Worm (Caenorhabditis elegans) whole organism, L2 larva: ENCODE measurements around the gene srbc-75.

Source experiments
- ama-1 ChIP-seq: fragments of 150-350 bp; optimal IDR thresholded peaks from 2 replicates; lab custom pipeline; 2018; ENCODE audit warnings: inconsistent platforms
- blmp-1 ChIP-seq: sonication (generic microtip); optimal IDR thresholded peaks from 2 replicates; lab custom pipeline; 2017; ENCODE audit warnings: missing genetic modification characterization, mild to moderate bottlenecking, missing compliant biosample characterization, antibody characterized with exemption, moderate library complexity; ENCODE audit not compliant: insufficient read depth
- ceh-82 ChIP-seq: fragments of 150-350 bp; optimal IDR thresholded peaks from 2 replicates; lab custom pipeline; 2014; ENCODE audit warnings: missing biosample characterization, missing genetic modification characterization
- egl-27 ChIP-seq: sonication (generic microtip); optimal IDR thresholded peaks from 3 replicates; lab custom pipeline; 2017; ENCODE audit warnings: missing biosample characterization, missing genetic modification reagents, missing genetic modification characterization
- elt-1 ChIP-seq: fragments of 150-350 bp; optimal IDR thresholded peaks from 2 replicates; lab custom pipeline; 2014; ENCODE audit warnings: missing biosample characterization, missing genetic modification characterization
- lin-11 ChIP-seq: fragments of 150-350 bp; sonication (generic microtip); optimal IDR thresholded peaks from 2 replicates; lab custom pipeline; 2014; ENCODE audit warnings: missing biosample characterization, missing genetic modification characterization, inconsistent platforms, mixed read lengths
- nhr-10 ChIP-seq: sonication (generic microtip); optimal IDR thresholded peaks from 2 replicates; lab custom pipeline; 2017; ENCODE audit warnings: missing biosample characterization, missing genetic modification characterization
- unc-39 ChIP-seq: fragments of 150-350 bp; optimal IDR thresholded peaks from 2 replicates; lab custom pipeline; 2014; ENCODE audit warnings: missing biosample characterization, missing genetic modification characterization
- zag-1 ChIP-seq: fragments of 150-350 bp; optimal IDR thresholded peaks from 2 replicates; lab custom pipeline; 2014; ENCODE audit warnings: missing biosample characterization, missing genetic modification characterization
- ztf-11 ChIP-seq: sonication (generic microtip); optimal IDR thresholded peaks from 2 replicates; lab custom pipeline; 2017; ENCODE audit warnings: missing biosample characterization, missing genetic modification characterization

DNA sequence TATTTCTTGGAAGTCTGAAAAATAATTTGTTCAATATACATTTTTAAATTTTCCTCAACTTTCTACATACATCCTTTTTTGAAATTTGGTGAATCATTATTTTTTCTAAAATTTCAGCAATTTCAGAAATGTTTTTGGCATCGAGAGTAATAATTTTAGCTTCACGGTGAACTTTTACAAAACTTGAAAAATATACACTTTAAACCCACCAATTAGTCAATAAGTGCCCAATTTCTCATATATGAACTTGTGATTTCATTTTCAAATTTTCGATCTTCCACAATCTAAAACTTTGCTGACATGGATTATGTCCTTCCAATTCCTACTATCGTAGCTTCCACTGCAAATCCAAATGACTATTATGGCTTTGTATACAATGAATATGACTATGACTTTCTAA is 30.0 kb upstream of the srbc-75 start, which contains the start of gene srw-24:
- no peak for TF ChIP-seq ceh-82 (tag; lab: Kevin White, UChicago)
- TF ChIP-seq lin-11 (tag; lab: Kevin White, UChicago) = no peak
- TF ChIP-seq egl-27 (tag; lab: Kevin White, UChicago) = no peak
- no peak for TF ChIP-seq elt-1
- no peak for TF ChIP-seq zag-1 (tag; lab: Kevin White, UChicago)
- TF ChIP-seq unc-39 = no peak
- no peak for TF ChIP-seq blmp-1 (tag; lab: Kevin White, UChicago)
- TF ChIP-seq ztf-11 (tag; lab: Kevin White, UChicago) = no peak
- TF ChIP-seq nhr-10 (tag; lab: Kevin White, UChicago) = no peak
- TF ChIP-seq ama-1 (lab: Kevin White, UChicago) = no peak
